Worm (Caenorhabditis elegans) whole organism, early embryonic: ENCODE data around the gene K09C4.1.
A peak's percentile ranks its signal among the peaks of the same experiment; 100 is the strongest.

Experiments
- B0310.2 ChIP-seq: sonication (generic microtip); optimal IDR thresholded peaks from 2 replicates; lab custom pipeline; 2016; ENCODE audit warnings: mild to moderate bottlenecking, missing genetic modification characterization, missing compliant biosample characterization
- F13C5.2 ChIP-seq: sonication (generic microtip); optimal IDR thresholded peaks from 2 replicates; lab custom pipeline; 2017; ENCODE audit warnings: mild to moderate bottlenecking, missing genetic modification characterization, inconsistent platforms, missing compliant biosample characterization
- aly-1 ChIP-seq: sonication (generic microtip); optimal IDR thresholded peaks from 2 replicates; lab custom pipeline; 2016; ENCODE audit warnings: missing genetic modification characterization, missing compliant biosample characterization
- ama-1 ChIP-seq: fragments of 150-350 bp; optimal IDR thresholded peaks from 2 replicates; lab custom pipeline; 2014
- ceh-13 ChIP-seq: fragments of 200-800 bp; sonication (Bioruptor generic); optimal IDR thresholded peaks from 2 replicates; lab custom pipeline; 2018; ENCODE audit warnings: mild to moderate bottlenecking, missing genetic modification characterization, missing compliant biosample characterization
- ceh-36 ChIP-seq: sonication (generic microtip); optimal IDR thresholded peaks from 2 replicates; lab custom pipeline; 2016; ENCODE audit warnings: missing genetic modification characterization, inconsistent platforms, missing compliant biosample characterization
- ets-7 ChIP-seq: sonication (generic microtip); optimal IDR thresholded peaks from 2 replicates; lab custom pipeline; 2016; ENCODE audit warnings: missing genotype, missing genetic modification characterization, missing compliant biosample characterization
- flt-1 ChIP-seq: fragments of 200-800 bp; sonication (Bioruptor generic); IDR thresholded peaks from 2 replicates; pipeline ENCODE4 v1.3.6; 2022; ENCODE audit warnings: missing genetic modification characterization, missing compliant biosample characterization
- hmbx-1 ChIP-seq: sonication (generic microtip); optimal IDR thresholded peaks from 2 replicates; lab custom pipeline; 2016; ENCODE audit warnings: mild to moderate bottlenecking, missing genetic modification characterization, missing compliant biosample characterization
- hmg-4 ChIP-seq: fragments of 200-800 bp; sonication (Bioruptor generic); optimal IDR thresholded peaks from 2 replicates; lab custom pipeline; 2018; ENCODE audit warnings: mild to moderate bottlenecking, missing genetic modification characterization, missing compliant biosample characterization
- hnd-1 ChIP-seq: sonication (generic microtip); optimal IDR thresholded peaks from 2 replicates; lab custom pipeline; 2016; ENCODE audit warnings: missing genetic modification characterization, missing compliant biosample characterization
- pes-1 ChIP-seq: fragments of 200-800 bp; sonication (Bioruptor generic); IDR thresholded peaks from 2 replicates; pipeline ENCODE4 v1.3.6; 2022; ENCODE audit warnings: missing genetic modification reagents, missing genetic modification characterization, missing compliant biosample characterization
- scrt-1 ChIP-seq: fragments of 200-800 bp; sonication (Bioruptor generic); IDR thresholded peaks from 2 replicates; pipeline ENCODE4 v1.3.6; 2022; ENCODE audit warnings: missing genetic modification characterization, missing compliant biosample characterization
- sea-1 ChIP-seq: fragments of 200-800 bp; sonication (Bioruptor generic); conservative IDR thresholded peaks from 2 replicates; pipeline ENCODE4 v1.3.6; 2022; ENCODE audit warnings: missing genetic modification characterization, missing compliant biosample characterization
- tbx-11 ChIP-seq: fragments of 200-800 bp; sonication (Bioruptor generic); IDR thresholded peaks from 2 replicates; pipeline ENCODE4 v1.3.6; 2022; ENCODE audit warnings: missing genetic modification characterization, missing compliant biosample characterization
- tbx-37 ChIP-seq: fragments of 200-800 bp; sonication (Bioruptor generic); conservative IDR thresholded peaks from 2 replicates; pipeline ENCODE4 v1.3.6; 2022; ENCODE audit warnings: missing genetic modification reagents, missing genetic modification characterization, missing compliant biosample characterization
- tra-4 ChIP-seq: sonication (generic microtip); optimal IDR thresholded peaks from 2 replicates; lab custom pipeline; 2017; ENCODE audit warnings: missing genetic modification characterization, missing compliant biosample characterization

K09C4.1 gene

DNA sequence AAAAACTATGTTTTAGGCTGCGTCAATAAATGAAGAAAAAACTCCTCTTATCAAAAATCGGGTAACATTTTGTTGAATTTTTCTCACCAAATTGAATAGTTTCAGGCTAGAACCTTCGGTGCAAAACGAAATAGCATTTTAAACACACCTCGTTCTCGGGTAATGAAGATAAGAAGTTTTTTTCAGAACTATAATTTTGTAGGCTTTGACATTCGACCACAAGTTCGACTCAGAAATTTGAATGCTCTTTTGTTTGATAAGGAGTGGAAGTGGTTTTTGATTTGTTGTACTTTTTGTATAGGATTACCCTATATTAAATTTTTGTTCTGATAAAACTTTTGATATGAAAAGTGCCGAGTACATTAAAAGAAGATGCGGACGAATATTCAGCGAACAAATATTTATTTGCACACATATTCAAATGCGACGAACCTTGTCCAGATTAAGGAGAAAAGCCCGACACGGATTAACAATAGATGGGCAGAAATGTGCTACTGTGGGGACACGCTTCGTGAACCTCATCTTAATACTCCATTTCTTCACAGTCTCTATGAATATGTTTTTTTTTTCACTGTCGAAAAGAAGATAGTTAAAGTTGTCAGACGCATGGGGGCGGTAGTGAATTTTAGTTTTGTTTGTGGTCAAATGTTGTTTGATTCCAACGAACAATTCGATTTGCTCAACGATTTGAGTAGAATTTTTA, 8.1 kb downstream of the K09C4.1 start:
- TF ChIP-seq B0310.2 (tag; lab: Kevin White, UChicago) (no peak), hmg-4 (GFP tag; lab: Kevin White, UChicago) (no peak), tbx-11 (GFP tag; lab: Robert Waterston, UW) (no peak), F13C5.2 (no peak), ama-1 (lab: Kevin White, UChicago) (no peak), hnd-1 (tag; lab: Kevin White, UChicago) (no peak), hmbx-1 (tag; lab: Kevin White, UChicago) (no peak), scrt-1 (GFP tag; lab: Robert Waterston, UW) (no peak), ceh-13 (no peak), flt-1 (GFP tag; lab: Robert Waterston, UW) (no peak), tra-4 (tag; lab: Kevin White, UChicago) (no peak), ceh-36 (tag; lab: Kevin White, UChicago) (no peak), sea-1 (GFP tag; lab: Robert Waterston, UW) (no peak), pes-1 (GFP tag; lab: Robert Waterston, UW) (no peak), tbx-37 (GFP tag; lab: Robert Waterston, UW) (no peak), aly-1 (no peak)

DNA sequence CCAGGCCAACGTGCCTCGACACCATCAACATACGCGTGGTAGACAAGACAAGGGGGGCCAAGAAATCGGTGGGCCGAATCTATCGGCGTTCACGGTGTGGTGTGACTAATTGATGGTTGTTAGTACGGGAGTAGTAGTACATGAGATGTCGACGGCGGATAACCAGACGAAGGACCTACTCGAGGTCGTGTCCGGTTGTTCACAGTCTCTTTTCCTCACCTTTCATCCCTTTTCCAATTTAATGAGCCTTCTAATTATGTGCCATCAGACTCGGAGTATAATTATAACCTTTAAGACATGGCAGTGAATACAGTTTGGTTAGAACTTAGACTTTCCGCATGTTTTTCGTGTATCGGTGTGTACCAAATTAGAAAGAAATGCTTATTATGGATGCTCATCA, 12.0 kb downstream of the K09C4.1 start:
- no peak for TF ChIP-seq hmbx-1 (tag; lab: Kevin White, UChicago)
- TF ChIP-seq tbx-37 (GFP tag; lab: Robert Waterston, UW), result no peak
- no peak for TF ChIP-seq ceh-13
- TF ChIP-seq sea-1 (GFP tag; lab: Robert Waterston, UW), result no peak
- TF ChIP-seq hmg-4 (GFP tag; lab: Kevin White, UChicago), result no peak
- TF ChIP-seq B0310.2 (tag; lab: Kevin White, UChicago), result no peak
- no peak for TF ChIP-seq ets-7
- TF ChIP-seq F13C5.2, result no peak
- no peak for TF ChIP-seq hnd-1 (tag; lab: Kevin White, UChicago)
- no peak for TF ChIP-seq flt-1 (GFP tag; lab: Robert Waterston, UW)
- no peak for TF ChIP-seq ama-1 (lab: Kevin White, UChicago)
- TF ChIP-seq pes-1 (GFP tag; lab: Robert Waterston, UW), result no peak
- TF ChIP-seq aly-1, result no peak
- TF ChIP-seq ceh-36 (tag; lab: Kevin White, UChicago), result no peak
- TF ChIP-seq scrt-1 (GFP tag; lab: Robert Waterston, UW), result no peak

DNA sequence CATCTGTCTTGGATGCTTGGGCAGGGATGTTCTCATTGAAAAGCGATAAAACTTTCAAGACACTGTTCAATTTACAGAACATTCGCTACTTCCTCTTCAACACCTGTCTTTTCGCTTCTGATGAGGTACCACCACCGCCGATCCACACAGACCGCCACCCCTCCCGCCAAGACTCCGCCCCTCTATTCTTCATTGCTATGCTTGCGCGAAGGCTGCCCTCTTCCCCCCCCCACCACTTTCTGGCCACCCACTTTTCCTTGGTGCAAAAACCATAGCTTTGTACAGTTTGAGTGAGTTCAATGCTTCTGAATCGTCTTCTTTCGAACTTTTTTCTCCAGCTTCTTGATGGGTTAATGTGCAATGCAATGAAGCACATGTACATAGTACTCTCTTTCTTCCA, 15.3 kb downstream of the K09C4.1 start:
- TF ChIP-seq ama-1 (lab: Kevin White, UChicago) (no peak), F13C5.2 (peak; percentile 21)

DNA sequence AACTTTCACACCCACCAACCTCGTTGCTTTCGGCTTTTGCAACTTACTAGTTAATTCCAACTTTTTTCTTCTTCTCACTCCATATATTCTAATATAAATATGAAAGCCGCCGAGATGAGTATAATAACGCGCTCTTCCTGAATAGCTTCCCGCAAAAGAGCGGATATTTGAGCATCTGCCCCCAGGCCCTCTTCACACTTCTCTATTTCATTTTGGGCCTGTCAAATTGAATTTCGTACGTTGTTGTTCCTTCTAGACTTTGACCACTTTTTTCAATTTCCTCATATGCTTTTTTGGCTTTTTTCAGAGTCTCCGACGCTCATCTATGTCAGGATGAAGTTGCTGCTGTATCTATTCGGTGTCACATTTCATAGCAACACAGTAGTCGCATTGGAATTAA, 16.3 kb downstream of the K09C4.1 start, which contains the start of gene ddr-2:
Gene ddr-2 (plus strand): TSS at position 301 of the 400 bp plus-strand sequence.
- no peak for TF ChIP-seq sea-1 (GFP tag; lab: Robert Waterston, UW)

DNA sequence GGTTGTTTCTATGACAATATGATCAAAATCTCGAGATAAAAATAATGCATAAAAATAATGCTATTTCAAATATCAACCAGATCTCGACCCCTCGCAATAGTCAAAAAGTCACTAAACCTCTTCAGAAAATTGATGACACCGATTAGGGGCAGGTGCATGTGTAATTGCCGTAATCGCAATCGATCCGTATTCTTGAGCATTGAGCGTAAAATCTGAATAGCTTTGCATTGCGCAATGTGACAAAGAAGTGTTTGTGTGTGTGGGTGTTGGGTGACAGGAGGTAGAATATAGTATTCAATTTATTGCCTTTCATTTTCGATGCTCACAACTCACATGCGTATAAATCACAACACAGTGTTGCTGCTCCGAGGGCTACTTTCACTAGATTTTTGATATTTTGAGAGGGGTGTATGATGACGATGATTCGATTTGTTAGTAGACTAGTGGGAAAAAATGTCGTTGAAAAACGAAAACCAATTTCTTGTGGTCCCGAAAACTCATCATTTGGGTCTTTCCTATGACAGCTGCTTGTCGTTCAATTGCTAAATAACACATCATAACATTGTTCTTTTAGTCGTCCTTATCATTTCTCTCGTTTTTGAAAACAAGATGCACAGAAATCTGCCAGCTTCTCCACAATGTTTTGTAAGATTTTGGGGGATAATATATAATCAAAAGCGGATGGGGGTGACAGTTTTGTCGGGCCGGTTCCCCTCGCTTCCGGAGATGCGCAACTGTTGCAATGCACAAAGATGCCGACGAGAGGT, 17.4 kb downstream of the K09C4.1 start:
- no peak for TF ChIP-seq hmbx-1 (tag; lab: Kevin White, UChicago)
- no peak for TF ChIP-seq pes-1 (GFP tag; lab: Robert Waterston, UW)
- no peak for TF ChIP-seq tra-4 (tag; lab: Kevin White, UChicago)
- TF ChIP-seq ceh-13, result no peak
- no peak for TF ChIP-seq hmg-4 (GFP tag; lab: Kevin White, UChicago)
- no peak for TF ChIP-seq hnd-1 (tag; lab: Kevin White, UChicago)
- TF ChIP-seq sea-1 (GFP tag; lab: Robert Waterston, UW), result no peak

DNA sequence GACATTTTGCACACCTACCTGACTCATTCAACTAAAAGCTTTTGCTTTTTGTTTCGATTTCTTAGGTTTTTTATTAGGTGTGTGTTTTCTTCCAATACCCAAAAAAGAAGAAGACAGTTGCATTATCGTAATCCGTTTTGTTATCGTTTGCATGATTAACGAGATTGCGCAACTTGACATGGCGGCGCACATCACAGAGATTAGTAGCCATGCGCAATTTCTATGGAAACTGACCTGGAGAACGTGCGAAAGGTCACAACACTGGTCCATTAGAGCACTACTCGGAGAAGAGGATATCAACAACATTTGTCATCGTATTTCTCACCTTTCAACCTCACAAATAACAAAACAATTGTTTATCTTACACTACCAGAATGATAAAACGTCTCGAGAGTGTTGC, 18.1 kb downstream of the K09C4.1 start:
- TF ChIP-seq ceh-36 (tag; lab: Kevin White, UChicago) (peak; percentile 17), F13C5.2 (no peak), pes-1 (GFP tag; lab: Robert Waterston, UW) (no peak)

DNA sequence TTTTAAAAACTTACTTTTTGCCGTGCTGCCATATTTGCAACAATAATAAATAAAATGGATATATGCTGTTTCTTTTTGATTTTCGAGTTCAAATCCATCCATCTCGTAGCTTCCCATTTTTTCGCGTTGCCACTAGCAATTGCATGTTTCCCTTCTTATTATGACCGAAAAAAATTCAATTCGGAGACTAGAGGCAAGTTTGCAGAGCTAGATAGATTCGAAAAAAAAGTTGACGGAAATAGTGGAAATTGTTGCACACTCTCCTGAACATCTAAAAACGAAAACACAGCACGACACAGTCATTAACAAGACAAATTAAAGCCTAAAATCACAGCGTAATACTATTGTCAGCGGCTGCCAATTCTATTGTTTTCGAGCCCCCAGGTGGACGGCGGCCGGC, 27.5 kb downstream of the K09C4.1 start, which contains the start of gene F11D5.6:
Gene F11D5.6 (minus strand): TSS at position 101 of the 400 bp plus-strand sequence.
- TF ChIP-seq flt-1 (GFP tag; lab: Robert Waterston, UW) (no peak), ets-7 (no peak), tbx-37 (GFP tag; lab: Robert Waterston, UW) (no peak), pes-1 (GFP tag; lab: Robert Waterston, UW) (no peak), tbx-11 (GFP tag; lab: Robert Waterston, UW) (no peak), ama-1 (lab: Kevin White, UChicago) (no peak), hmg-4 (GFP tag; lab: Kevin White, UChicago) (no peak), F13C5.2 (no peak), sea-1 (GFP tag; lab: Robert Waterston, UW) (no peak), ceh-36 (tag; lab: Kevin White, UChicago) (no peak)

DNA sequence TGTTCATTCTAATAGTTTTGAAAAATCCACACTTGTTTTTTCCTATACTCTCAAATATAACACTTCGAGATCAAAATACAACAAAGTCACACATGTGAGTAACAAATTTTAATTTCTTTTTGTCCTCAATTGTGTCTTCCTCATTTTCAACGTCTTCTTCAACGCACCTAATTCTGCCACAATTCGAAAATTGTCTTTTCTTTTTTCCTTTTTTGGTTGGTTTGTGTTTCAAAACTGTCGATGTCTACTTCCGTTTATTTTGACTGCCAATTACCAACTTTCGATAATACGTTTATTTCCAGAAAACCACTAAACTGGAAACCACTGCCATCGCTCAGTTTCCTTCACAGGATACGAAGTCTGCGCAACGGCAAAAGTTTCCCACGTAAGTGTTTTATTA, 34.1 kb downstream of the K09C4.1 start, which contains the start of gene F11D5.1:
Gene F11D5.1 (plus strand): TSS at position 301 of the 400 bp plus-strand sequence.
- TF ChIP-seq hmbx-1 (tag; lab: Kevin White, UChicago) (no peak), flt-1 (GFP tag; lab: Robert Waterston, UW) (no peak), F13C5.2 (no peak), pes-1 (GFP tag; lab: Robert Waterston, UW) (no peak), tra-4 (tag; lab: Kevin White, UChicago) (no peak), aly-1 (no peak), scrt-1 (GFP tag; lab: Robert Waterston, UW) (no peak), tbx-37 (GFP tag; lab: Robert Waterston, UW) (no peak), sea-1 (GFP tag; lab: Robert Waterston, UW) (no peak), ceh-36 (tag; lab: Kevin White, UChicago) (no peak), ceh-13 (no peak), hmg-4 (GFP tag; lab: Kevin White, UChicago) (no peak), hnd-1 (tag; lab: Kevin White, UChicago) (no peak), ama-1 (lab: Kevin White, UChicago) (no peak), tbx-11 (GFP tag; lab: Robert Waterston, UW) (no peak), B0310.2 (tag; lab: Kevin White, UChicago) (no peak), ets-7 (no peak)
